Fruit fly (Drosophila melanogaster): ENCODE data around the gene CG8043.

Gene CG8043

dm6 chr3R:8652731-8653130 is 24.0 kb upstream of the CG8043 start, which contains the start of the genes Sys1 and Dhod (continued):
- TF ChIP-seq Stat92E (GFP tag; optimal IDR thresholded peaks at IDR 0.05) (no peak), Pdp1 (GFP tag; optimal IDR thresholded peaks at IDR 0.05) (peak; percentile 61 to 75), en (GFP tag; optimal IDR thresholded peaks at IDR 0.05) (no peak), CG34376 (GFP tag; optimal IDR thresholded peaks at IDR 0.05) (peak; percentile 46), TFAM (GFP tag; optimal IDR thresholded peaks at IDR 0.05) (no peak), crol (GFP tag; IDR thresholded peaks at IDR 0.05) (no peak), CG16815 (GFP tag; optimal IDR thresholded peaks at IDR 0.05) (peak; percentile 16), CG12659 (GFP tag; optimal IDR thresholded peaks at IDR 0.05) (peak; percentile 52), Bgb (GFP tag; IDR thresholded peaks at IDR 0.05; ENCODE audit: partially characterized antibody) (peak; percentile 80), fd102C (GFP tag; optimal IDR thresholded peaks at IDR 0.05) (no peak), sc (optimal IDR thresholded peaks at IDR 0.05) (no peak), sc (GFP tag; optimal IDR thresholded peaks at IDR 0.05) (no peak), Blimp-1 (GFP tag; optimal IDR thresholded peaks at IDR 0.05) (peak; percentile 35), Ssrp (tag; optimal IDR thresholded peaks at IDR 0.05) (peak; percentile 8), CG3838 (GFP tag; optimal IDR thresholded peaks at IDR 0.05) (no peak), Oaz (GFP tag; IDR thresholded peaks at IDR 0.05) (no peak), Ravus (GFP tag; IDR thresholded peaks at IDR 0.05) (no peak), NFAT (GFP tag; IDR thresholded peaks at IDR 0.05) (peak; percentile 41; the same call in 1 of the 2 replicates), fru (optimal IDR thresholded peaks at IDR 0.05) (no peak), bab2 (GFP tag; optimal IDR thresholded peaks at IDR 0.05) (peak; percentile 49), Opbp (GFP tag; IDR thresholded peaks at IDR 0.05; ENCODE audit: partially characterized antibody) (peak; percentile 66; the same call in 2 of the 3 replicates), gsb (GFP tag; IDR thresholded peaks at IDR 0.05) (no peak), bcd (GFP tag; optimal IDR thresholded peaks at IDR 0.05) (peak; percentile 39), pnt (GFP tag; optimal IDR thresholded peaks at IDR 0.05) (peak; percentile 65), Jarid2 (GFP tag; optimal IDR thresholded peaks at IDR 0.05) (no peak), oc (tag; optimal IDR thresholded peaks at IDR 0.05) (peak; percentile 18), CG16813 (GFP tag; IDR thresholded peaks at IDR 0.05; ENCODE audit: partially characterized antibody) (peak; percentile 84), CG9437 (GFP tag; optimal IDR thresholded peaks at IDR 0.05) (peak; percentile 15), ara (GFP tag; IDR thresholded peaks at IDR 0.05) (no peak), Tbp (GFP tag; optimal IDR thresholded peaks at IDR 0.05) (no peak), CG2129 (GFP tag; IDR thresholded peaks at IDR 0.05; ENCODE audit: partially characterized antibody) (peak; percentile 86), E2f2 (GFP tag; IDR thresholded peaks at IDR 0.05) (no peak; the same call in 1 of the 2 replicates), ems (GFP tag; optimal IDR thresholded peaks at IDR 0.05) (peak; percentile 82), Nf-YC (tag; optimal IDR thresholded peaks at IDR 0.05) (peak; percentile 45), HmgZ (tag; optimal IDR thresholded peaks at IDR 0.05) (peak; percentile 76), grn (GFP tag; optimal IDR thresholded peaks at IDR 0.05) (no peak), Adf1 (GFP tag; IDR thresholded peaks at IDR 0.05) (peak; percentile 40; the same call in 1 of the 2 replicates), CG15514 (GFP tag; optimal IDR thresholded peaks at IDR 0.05) (peak; percentile 75), CG17912 (GFP tag; optimal IDR thresholded peaks at IDR 0.05) (no peak), jigr1 (GFP tag; IDR thresholded peaks at IDR 0.05) (no peak), CG17361 (GFP tag; IDR thresholded peaks at IDR 0.05) (peak; percentile 68; the same call in 2 of the 3 replicates), nom (GFP tag; optimal IDR thresholded peaks at IDR 0.05) (peak; percentile 12), yki (optimal IDR thresholded peaks at IDR 0.05) (no peak), da (GFP tag; optimal IDR thresholded peaks at IDR 0.05) (no peak), Fer1 (GFP tag; optimal IDR thresholded peaks at IDR 0.05) (peak; percentile 65), gcm (GFP tag; optimal IDR thresholded peaks at IDR 0.05) (no peak), sim (GFP tag; IDR thresholded peaks at IDR 0.05) (no peak), CG7987 (GFP tag; optimal IDR thresholded peaks at IDR 0.05) (peak; percentile 14), CG3995 (GFP tag; optimal IDR thresholded peaks at IDR 0.05) (peak; percentile 74), wek (GFP tag; optimal IDR thresholded peaks at IDR 0.05) (no peak), toy (GFP tag; IDR thresholded peaks at IDR 0.05) (no peak)
